Worm (Caenorhabditis elegans): ENCODE results near the gene ksr-1.

ksr-1 gene

DNA sequence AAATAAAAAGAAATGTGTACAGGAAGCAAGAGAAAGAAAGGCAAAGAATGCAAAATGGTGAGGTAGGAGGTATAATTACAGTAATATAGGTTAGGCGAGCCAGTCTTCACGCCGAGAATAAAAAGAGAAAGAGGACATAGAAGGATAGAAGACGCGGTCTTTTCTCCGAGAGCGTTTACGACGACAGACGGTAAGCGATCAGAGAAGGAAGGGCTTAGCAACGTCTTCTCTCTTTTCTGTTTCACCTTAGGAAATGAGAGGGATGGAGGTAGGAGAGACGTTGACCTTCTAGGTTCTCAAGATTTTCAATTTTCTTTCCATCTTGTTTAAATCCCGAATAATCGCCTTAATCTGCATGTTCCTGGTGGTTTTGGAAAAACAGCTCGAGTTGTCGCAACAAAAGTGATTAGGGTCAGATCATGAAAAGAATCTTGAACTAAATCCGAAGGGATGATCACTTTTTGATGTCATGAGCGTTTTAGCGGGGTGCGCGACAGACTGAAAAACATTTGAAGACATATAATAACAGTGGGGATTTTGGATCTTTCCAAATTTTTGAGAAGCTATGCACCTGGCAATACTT lies 3.9 kb upstream of the ksr-1 start, which contains the start of gene cutl-29:
Gene cutl-29, minus strand, starts transcription at position 51 of the 583 bp plus-strand sequence.
- no peak for TF ChIP-seq unc-62 (GFP tag; optimal IDR thresholded peaks at IDR 0.05)

DNA sequence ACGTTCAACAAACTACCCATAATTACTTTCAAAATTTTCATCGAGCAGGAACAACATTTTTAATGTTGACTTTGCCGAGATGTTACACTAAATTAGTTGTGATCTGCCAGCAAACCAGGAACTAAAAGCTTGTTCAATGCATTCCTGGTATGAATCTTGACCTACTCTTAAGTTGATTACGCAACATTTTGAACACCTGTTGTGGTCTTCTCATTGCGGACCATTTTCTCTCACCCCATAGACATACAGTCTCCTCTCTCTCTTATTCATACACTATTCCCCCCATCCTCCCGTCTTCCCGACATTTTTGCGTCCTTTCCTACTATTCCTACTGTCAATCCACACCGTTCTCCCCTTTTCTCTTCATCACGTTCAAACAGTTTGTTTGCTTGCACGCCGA lies 1.5 kb upstream of the ksr-1 start:
- no peak for TF ChIP-seq unc-62 (GFP tag; optimal IDR thresholded peaks at IDR 0.05)

DNA sequence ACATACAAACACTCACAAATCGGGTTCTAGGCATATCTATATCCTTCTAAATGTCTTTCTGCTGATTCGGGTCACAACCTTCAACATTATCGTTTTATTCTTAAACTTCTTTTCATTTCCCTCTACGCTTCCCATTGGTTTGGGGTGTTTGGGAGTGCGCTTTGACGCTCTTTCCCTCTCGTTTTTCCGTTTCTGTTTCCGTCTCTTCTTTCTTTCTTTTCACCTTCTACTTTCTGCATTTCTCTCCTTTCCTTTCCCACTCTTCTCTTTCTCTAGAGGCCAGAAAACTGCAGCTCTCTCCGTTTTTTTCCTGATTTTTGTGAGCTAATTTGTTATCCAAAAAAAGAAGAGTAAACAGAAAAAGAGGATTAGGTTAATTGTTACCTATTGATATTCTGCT lies 1.4 kb downstream of the ksr-1 start:
- no peak for TF ChIP-seq unc-62 (GFP tag; optimal IDR thresholded peaks at IDR 0.05)

DNA sequence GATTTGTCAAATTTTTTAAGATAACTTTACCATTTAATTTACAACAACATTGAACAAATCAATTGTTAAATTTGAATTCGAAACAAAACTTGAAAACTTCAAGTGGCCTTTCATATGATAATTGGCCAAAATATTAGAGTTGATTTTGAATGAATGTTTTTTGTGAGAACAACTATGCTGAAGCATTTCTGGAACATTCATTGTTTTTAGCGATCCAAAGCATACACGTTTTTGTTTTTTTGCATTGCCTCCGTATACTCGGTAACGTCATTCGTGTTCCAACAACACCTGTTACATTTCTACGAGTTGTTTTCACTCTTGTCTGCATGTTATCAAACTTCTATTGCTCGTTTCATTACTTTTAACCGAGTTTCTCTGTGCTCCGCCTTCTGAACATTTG lies 2.0 kb downstream of the ksr-1 start:
- TF ChIP-seq unc-62 (GFP tag; optimal IDR thresholded peaks at IDR 0.05), result no peak

DNA sequence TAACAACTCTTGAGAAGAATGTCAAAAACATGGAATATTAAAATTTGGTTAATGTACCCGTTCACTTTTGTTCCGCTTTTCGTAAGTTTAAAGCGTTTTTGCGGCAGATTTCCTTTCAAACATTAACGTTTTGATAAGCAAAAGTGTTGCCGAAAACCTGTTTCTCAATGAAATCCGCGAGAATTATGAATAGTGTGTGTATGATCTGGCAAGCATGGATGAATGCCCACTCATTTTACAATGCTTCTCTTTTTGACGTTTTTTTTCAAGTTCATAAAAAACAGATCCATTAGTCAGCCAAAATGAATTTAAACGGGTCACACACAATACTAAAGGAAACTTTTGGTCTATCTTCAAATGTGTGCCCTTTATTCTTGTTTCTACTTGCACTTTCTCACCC lies 9.0 kb downstream of the ksr-1 start:
- TF ChIP-seq unc-62 (GFP tag; optimal IDR thresholded peaks at IDR 0.05), result no peak

DNA sequence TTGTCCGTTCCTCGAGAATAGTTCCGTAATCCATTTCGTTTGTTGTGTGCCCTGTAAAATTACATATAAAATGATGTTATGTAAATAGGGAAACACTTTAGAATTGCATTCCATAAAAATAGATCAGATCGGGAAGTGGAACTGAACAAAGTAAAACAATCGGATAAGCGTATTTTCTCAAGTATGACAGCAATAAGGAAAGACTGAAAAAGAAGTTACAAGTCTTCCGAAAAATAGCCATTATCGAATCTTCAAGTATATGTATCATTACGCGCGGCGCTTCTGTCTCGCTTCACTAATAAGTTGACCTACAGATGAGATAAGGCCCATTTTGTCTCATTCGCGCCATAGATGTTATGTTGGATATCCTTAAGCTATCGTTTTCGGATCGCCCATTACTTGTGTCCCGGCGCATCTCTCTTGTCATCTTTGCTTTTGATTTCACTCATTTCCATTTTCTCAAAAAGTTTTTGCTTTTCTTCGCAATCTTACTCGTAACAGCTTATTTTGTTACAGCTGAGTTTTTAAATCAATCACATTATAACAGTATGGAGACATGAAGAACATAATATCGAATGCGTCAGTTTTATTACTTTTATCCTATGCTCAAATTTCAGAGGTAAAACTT lies 10.3 kb downstream of the ksr-1 start, which contains the start of the genes fis-2 and F13B9.2:
Gene fis-2, minus strand, starts transcription at position 51 of the 628 bp plus-strand sequence.
Gene F13B9.2, plus strand, starts transcription at position 515 of the 628 bp plus-strand sequence.
- TF ChIP-seq unc-62 (GFP tag; optimal IDR thresholded peaks at IDR 0.05), result no peak

DNA sequence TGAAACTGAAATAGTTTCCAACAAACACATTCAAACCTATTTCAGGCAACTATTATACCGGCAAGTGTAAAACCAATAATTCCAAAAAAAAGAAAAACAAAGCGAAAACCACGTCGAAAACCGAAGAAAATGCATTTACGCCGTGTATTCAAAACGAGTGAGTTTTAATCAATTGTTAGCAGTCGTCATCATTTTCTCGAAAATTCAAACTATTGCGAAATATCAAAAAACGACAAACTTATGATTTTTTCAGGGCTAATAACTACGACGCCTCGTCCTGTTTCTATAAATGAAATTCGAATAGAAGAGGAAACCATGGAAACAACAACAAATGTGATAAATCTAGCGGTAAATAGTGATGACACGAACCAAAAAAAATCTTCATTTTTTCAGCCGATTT lies 11.2 kb downstream of the ksr-1 start:
- no peak for TF ChIP-seq unc-62 (GFP tag; optimal IDR thresholded peaks at IDR 0.05)

DNA sequence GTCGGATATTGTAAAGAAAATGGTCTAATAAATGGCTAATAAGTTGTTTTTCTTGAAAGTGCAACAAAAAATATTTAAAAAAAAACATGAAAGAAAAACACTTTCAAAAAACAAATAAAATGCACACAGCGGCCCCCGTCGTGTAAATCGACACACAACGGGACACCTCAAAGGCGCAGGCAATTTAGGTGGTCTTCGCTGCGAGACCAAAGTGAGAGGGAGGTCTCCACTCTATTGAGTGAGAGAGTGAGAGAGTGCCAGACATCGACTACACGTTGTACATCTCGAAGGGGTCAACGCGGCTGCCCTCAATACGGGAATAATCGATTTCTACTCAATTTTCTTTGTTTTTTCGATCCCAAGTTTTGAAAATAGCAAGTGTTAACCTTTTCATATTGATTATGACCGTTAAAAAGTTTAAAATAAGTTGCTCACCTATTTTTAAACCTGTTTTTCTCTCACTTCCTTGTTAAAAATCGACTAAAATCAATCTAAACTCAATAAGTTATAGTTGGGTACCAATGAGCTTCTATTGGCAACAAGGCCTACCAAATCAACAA lies 11.9 kb downstream of the ksr-1 start, which contains the start of gene sec-16A.2:
Gene sec-16A.2, plus strand, starts transcription at position 510 of the 560 bp plus-strand sequence.
- no peak for TF ChIP-seq unc-62 (GFP tag; optimal IDR thresholded peaks at IDR 0.05)

DNA sequence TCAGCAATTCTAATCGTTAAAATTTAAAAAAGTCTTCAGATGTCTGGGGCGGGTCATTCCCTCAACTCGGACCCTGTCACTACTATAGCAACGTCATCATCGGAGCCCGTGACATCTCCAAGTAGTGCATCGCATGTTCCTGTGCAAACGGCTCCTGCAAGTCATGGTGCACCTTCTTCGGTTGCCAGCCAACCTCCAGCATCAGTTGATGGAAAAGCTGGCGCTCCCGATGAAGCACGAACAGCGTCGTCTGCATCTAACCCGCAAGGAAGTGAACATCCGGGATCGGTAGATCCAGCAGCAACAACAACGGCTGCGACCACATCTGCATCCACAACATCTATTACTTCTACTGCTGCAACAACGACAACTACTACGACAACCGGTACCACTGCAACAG lies 19.6 kb downstream of the ksr-1 start, which contains the start of gene R09F10.3:
Gene R09F10.3, plus strand, starts transcription at position 40 of the 400 bp plus-strand sequence.
- TF ChIP-seq unc-62 (GFP tag; optimal IDR thresholded peaks at IDR 0.05), result no peak

DNA sequence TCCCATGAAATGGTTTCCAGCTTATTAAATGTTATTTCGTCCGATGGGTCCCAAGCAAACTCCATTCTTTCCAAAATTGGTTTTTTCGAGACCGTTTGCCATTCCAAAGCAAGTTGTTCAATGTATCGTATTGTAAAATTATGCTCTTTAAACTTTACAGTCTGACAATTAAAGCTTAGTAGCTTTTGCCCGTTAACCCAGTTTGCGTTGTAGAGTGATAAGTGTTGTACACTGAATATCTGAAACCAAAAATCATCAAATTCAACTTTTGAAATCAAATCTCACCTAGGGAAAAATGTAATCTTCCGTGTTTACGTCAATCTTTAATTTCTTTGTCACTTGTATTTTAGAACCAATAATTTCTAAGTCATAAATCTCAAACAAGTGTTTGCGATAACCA lies 22.4 kb downstream of the ksr-1 start:
- no peak for TF ChIP-seq unc-62 (GFP tag; optimal IDR thresholded peaks at IDR 0.05)

DNA sequence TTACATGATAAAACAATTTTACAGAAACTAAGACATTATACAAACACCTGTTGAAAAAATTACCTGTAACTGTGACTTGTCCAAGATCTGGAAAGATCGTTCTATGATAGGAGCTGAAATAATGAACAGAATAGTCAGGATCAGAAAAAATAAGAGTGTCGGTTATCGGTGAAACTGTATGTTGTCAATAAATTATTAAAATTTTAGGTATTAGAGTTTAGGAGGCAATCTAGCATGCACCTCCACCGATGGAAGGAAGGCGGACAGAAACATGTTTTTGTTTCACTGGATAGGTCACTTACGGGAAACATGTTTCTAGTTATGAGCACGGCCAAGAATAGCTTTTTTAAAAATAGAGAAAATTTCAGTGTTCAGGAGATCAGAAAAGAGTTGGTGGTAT lies 24.6 kb downstream of the ksr-1 start, which contains the start of gene ced-13:
Gene ced-13, minus strand, starts transcription at position 101 of the 400 bp plus-strand sequence.
- TF ChIP-seq unc-62 (GFP tag; optimal IDR thresholded peaks at IDR 0.05), result no peak

DNA sequence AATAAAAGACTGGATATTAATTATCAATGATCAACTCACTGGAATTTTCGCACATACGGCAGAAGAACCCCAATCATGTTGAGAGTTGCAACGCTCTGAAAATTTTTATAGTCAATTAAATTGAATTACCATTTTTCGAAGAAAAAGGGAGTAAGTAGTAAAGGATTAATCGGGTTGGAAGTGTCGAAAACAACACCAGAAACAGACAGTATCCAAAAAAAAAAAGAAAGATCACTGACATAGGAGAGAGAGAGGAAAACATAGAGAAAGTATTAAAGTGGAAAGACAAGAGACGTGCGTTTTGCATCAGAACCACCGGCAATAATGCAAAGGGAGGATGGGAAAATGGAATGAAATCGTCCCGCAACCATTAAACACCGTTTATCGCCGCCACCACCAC lies 27.3 kb downstream of the ksr-1 start, which contains the start of gene inx-5:
Gene inx-5, minus strand, starts transcription at position 101 of the 400 bp plus-strand sequence.
- TF ChIP-seq unc-62 (GFP tag; optimal IDR thresholded peaks at IDR 0.05), result no peak

DNA sequence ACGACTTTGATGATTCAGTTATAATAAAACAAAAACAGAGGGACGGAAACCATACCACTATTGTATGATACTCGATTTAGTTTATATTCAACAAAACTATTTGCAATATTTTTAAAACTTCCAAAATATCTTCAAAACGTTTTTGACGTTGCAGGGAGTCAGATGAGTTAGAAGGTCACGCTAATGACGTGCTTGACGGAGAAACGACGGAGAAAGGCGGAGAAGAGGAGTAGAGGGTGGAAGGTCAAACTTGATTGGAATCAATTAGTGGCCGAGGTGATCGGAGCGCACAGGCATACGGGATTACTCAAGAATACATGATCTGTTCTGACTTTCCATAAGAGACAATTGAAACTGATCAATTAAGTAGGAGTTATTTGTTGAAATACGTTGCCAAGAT lies 27.8 kb downstream of the ksr-1 start:
- no peak for TF ChIP-seq unc-62 (GFP tag; optimal IDR thresholded peaks at IDR 0.05)

DNA sequence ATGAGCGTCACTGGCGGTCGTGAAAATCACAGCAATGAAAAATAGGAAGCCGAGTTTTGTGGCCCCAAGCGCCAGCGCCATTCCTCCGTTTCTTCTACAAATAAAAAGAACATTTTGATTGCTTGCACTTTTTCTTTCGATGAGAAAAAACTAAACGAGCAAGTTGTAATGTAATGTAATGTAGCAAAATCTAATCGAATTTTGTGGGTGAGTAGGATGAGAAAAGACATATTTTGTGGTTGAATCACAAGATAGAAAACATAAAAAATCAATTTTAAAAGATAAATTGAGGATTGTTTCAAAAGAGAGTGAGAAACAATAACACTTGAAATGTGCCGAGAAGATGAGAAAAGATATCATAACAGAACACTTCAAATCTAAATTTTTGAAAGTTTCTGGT lies 32.6 kb downstream of the ksr-1 start, which contains the start of gene R09F10.5:
Gene R09F10.5, minus strand, starts transcription at position 101 of the 400 bp plus-strand sequence.
- no peak for TF ChIP-seq unc-62 (GFP tag; optimal IDR thresholded peaks at IDR 0.05)

DNA sequence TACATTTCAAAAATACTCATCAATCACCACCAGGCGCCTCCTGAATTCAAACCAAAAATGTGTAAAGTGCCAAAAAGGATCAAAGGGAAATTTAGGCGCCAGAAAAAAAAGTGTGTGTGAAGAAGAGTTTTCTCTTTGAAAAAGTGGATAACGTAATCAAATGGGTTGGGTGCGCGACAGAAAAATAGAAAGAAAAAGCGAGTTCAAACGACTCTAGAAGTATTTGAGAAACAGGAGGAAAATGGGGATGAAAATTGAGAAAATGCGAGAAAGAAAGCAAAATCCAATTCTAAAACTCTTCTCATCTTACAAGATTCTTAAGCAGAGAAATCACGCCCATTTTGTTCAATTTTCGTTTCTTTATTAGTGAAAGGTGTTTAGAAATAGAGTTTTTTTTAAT lies 33.5 kb downstream of the ksr-1 start:
- no peak for TF ChIP-seq unc-62 (GFP tag; optimal IDR thresholded peaks at IDR 0.05)

DNA sequence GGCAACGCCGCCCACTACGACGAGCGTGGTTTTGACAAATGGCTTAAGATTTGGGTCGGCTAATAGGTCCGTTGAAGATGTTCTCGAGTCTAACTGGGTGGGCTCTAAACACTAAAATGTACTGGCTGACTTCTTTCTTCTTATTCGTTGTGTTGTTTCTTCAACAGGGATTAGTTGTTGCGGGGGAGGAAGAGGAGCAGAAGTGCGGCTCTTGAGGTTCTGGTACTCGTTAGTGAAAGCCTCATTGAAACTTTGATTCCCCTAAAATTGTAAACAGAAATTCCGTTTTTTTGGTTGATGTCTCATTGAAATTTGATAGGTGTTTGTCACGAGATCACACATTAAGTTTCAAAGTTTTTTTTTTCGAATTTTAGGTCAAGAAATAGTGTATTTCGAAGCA lies 35.8 kb downstream of the ksr-1 start:
- no peak for TF ChIP-seq unc-62 (GFP tag; optimal IDR thresholded peaks at IDR 0.05)

DNA sequence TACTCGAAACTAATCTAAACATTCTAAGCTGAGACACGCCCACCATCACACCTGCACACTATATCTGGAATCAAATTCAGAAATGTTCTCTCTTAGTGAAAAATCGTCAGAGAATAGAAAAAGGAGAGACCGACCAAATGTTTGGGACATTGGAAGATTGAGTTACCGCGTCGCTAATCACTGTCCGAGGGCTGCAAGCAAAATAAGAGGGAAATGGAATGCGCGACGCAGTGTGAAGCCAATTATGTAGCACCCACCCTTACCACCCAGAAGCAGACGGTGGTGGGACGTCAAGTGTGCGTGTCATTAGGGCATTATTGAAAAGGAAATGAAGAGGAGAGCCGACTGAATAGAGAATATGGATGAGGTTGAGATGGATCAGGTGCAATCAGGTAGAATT lies 36.6 kb downstream of the ksr-1 start:
- TF ChIP-seq unc-62 (GFP tag; optimal IDR thresholded peaks at IDR 0.05), result no peak

Data from whole organism, dauer.